Worm (Caenorhabditis elegans) whole organism, mixed stage, embryonic: Measurements from ENCODE around the gene cogc-8.

ENCODE experiments used
- bed-3 ChIP-seq: fragments of 200-800 bp; sonication (Bioruptor generic); optimal IDR thresholded peaks from 3 replicates; lab custom pipeline; 2018; ENCODE audit warnings: mild to moderate bottlenecking, missing genetic modification characterization, moderate library complexity, missing compliant biosample characterization
- drap-1 ChIP-seq: fragments of 200-800 bp; sonication (Bioruptor generic); optimal IDR thresholded peaks from 3 replicates; lab custom pipeline; 2018; ENCODE audit warnings: mild to moderate bottlenecking, missing genetic modification characterization, missing compliant biosample characterization
- elt-3 ChIP-seq: fragments of 150-350 bp; optimal IDR thresholded peaks from 2 replicates; lab custom pipeline; 2014; ENCODE audit warnings: missing biosample characterization, missing genetic modification characterization
- lin-13 ChIP-seq: fragments of 150-350 bp; optimal IDR thresholded peaks from 2 replicates; lab custom pipeline; 2014; ENCODE audit warnings: missing biosample characterization, missing genetic modification characterization
- nhr-237 ChIP-seq: fragments of 150-350 bp; optimal IDR thresholded peaks from 2 replicates; lab custom pipeline; 2014; ENCODE audit warnings: missing biosample characterization, missing genetic modification characterization
- nhr-28 ChIP-seq: fragments of 150-350 bp; optimal IDR thresholded peaks from 2 replicates; lab custom pipeline; 2014; ENCODE audit warnings: missing biosample characterization, missing genetic modification characterization
- nhr-76 ChIP-seq: sonication (generic microtip); optimal IDR thresholded peaks from 2 replicates; lab custom pipeline; 2017; ENCODE audit warnings: missing biosample characterization, missing genetic modification characterization
- snpc-4 ChIP-seq: fragments of 150-350 bp; optimal IDR thresholded peaks from 2 replicates; lab custom pipeline; 2014; ENCODE audit warnings: missing biosample characterization, missing genetic modification characterization
- sptf-1 ChIP-seq: sonication (generic microtip); optimal IDR thresholded peaks from 2 replicates; lab custom pipeline; 2017; ENCODE audit warnings: mild to moderate bottlenecking, missing genetic modification characterization, moderate library complexity, missing compliant biosample characterization
- unc-120 ChIP-seq: sonication (generic microtip); optimal IDR thresholded peaks from 2 replicates; lab custom pipeline; 2017; ENCODE audit warnings: missing genetic modification characterization, missing compliant biosample characterization; ENCODE audit not compliant: poor library complexity, severe bottlenecking
- unc-62 ChIP-seq: fragments of 150-350 bp; optimal IDR thresholded peaks from 2 replicates; lab custom pipeline; 2014; ENCODE audit warnings: missing biosample characterization, missing genetic modification reagents, missing genetic modification characterization

DNA sequence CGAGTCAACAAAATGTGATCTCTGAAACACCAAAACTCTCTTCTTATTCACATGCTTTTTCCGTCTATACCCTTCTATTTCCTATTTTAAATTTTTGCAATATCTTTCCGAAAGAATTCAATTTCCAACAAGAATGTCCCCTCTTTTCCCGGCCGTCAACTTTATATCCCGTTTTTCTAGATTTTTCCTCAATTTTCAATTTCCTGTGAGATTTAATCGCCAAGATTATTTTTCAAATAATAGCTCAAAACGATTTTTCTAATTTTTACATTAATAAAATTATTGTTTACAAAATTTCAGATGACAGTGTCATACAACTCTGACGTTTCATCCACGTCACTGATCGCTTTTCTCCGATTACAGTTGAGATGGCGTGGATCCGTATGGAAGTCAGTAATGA lies 43.1 kb downstream of the cogc-8 start, which contains the start of gene best-19:
- TF ChIP-seq lin-13 (tag; lab: Kevin White, UChicago) (no peak), sptf-1 (tag; lab: Kevin White, UChicago) (no peak), snpc-4 (no peak), unc-120 (tag; lab: Kevin White, UChicago) (no peak), nhr-28 (tag; lab: Kevin White, UChicago) (no peak), elt-3 (tag; lab: Kevin White, UChicago) (no peak), nhr-76 (tag; lab: Kevin White, UChicago) (no peak), nhr-237 (no peak), unc-62 (GFP tag; lab: Kevin White, UChicago) (no peak), bed-3 (no peak), drap-1 (no peak)
